Fruit fly (Drosophila melanogaster): Measurements from ENCODE around the gene byn.

DNA sequence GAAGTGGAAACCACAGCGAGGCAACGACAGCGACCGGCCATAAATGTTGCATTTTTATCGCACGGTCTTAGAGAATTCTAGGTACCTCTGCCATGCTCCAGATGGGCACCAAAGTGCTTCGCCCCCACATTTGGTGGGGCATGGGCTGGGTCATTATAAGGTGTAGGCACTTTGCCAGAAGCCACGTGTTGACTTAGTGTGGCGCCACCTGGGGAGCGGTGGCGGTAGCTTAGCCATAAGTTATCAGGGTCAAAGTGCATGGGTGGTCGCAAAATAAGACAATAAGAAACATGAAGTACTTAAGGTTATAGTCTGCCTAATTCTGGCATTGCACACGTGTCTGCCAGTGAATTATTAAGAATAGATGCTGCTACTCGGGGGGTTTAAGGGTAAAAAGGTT is 34.7 kb upstream of the byn start:
- no peak for TF ChIP-seq CG10348 (GFP tag; IDR thresholded peaks at IDR 0.05)
- TF ChIP-seq CG15710 (tag; optimal IDR thresholded peaks at IDR 0.05): no peak
- no peak for TF ChIP-seq CG4496 (GFP tag; IDR thresholded peaks at IDR 0.05)
- no peak for TF ChIP-seq Snoo (tag; optimal IDR thresholded peaks at IDR 0.05)
- TF ChIP-seq CG14655 (GFP tag; optimal IDR thresholded peaks at IDR 0.05): no peak
- TF ChIP-seq CG32121 (GFP tag; IDR thresholded peaks at IDR 0.05): no peak
- no peak for TF ChIP-seq Pif1A (GFP tag; optimal IDR thresholded peaks at IDR 0.05)
- TF ChIP-seq EcR (GFP tag; optimal IDR thresholded peaks at IDR 0.05): no peak
- no peak for TF ChIP-seq CG8301 (tag; optimal IDR thresholded peaks at IDR 0.05)
- TF ChIP-seq Pif1B (GFP tag; optimal IDR thresholded peaks at IDR 0.05): no peak
